Fruit fly (Drosophila melanogaster) whole organism, embryonic: Measurements from ENCODE around the gene Ptp99A.

Experiments
- B-H1 ChIP-seq: fragments of 200-800 bp; sonication (Bioruptor generic); IDR thresholded peaks from 3 replicates; pipeline ENCODE4 v1.3.6; 2022; ENCODE audit warnings: missing biosample characterization, missing genetic modification characterization
- CG10267 ChIP-seq: fragments of 200-800 bp; sonication (Bioruptor generic); optimal IDR thresholded peaks from 2 replicates; lab custom pipeline; 2018; ENCODE audit warnings: missing biosample characterization, mild to moderate bottlenecking, missing genetic modification characterization, moderate library complexity
- CG10274 ChIP-seq: fragments of 200-800 bp; sonication (Bioruptor generic); optimal IDR thresholded peaks from 3 replicates; lab custom pipeline; 2017; ENCODE audit warnings: missing biosample characterization, mild to moderate bottlenecking, missing genetic modification characterization
- CG10654 ChIP-seq: fragments of 200-800 bp; sonication (Bioruptor generic); optimal IDR thresholded peaks from 2 replicates; lab custom pipeline; 2016; ENCODE audit warnings: missing biosample characterization, missing genetic modification characterization
- CG11085 ChIP-seq: fragments of 200-800 bp; sonication (Bioruptor generic); IDR thresholded peaks from 2 replicates; pipeline ENCODE4 v1.3.6; 2022; ENCODE audit warnings: missing biosample characterization, missing genetic modification characterization
- CG14667 ChIP-seq: fragments of 200-800 bp; sonication (Bioruptor generic); IDR thresholded peaks from 2 replicates; pipeline ENCODE4 v1.3.6; 2022; ENCODE audit warnings: missing biosample characterization, missing genetic modification characterization
- CG1603 ChIP-seq: fragments of 200-800 bp; sonication (Bioruptor generic); optimal IDR thresholded peaks from 2 replicates; lab custom pipeline; 2019; ENCODE audit warnings: missing biosample characterization, mild to moderate bottlenecking, missing genetic modification characterization, moderate library complexity
- CG2199 ChIP-seq: fragments of 200-800 bp; sonication (Bioruptor generic); IDR thresholded peaks from 3 replicates; pipeline ENCODE4 v1.3.6; 2022; ENCODE audit warnings: missing biosample characterization, missing genetic modification characterization
- CG2712 ChIP-seq: fragments of 200-800 bp; optimal IDR thresholded peaks from 3 replicates; lab custom pipeline; 2019; ENCODE audit warnings: missing biosample characterization, mild to moderate bottlenecking, missing genetic modification characterization, moderate library complexity
- CG2889 ChIP-seq: fragments of 200-800 bp; sonication (Bioruptor generic); IDR thresholded peaks from 3 replicates; pipeline ENCODE4 v1.3.6; 2022; ENCODE audit warnings: missing biosample characterization, missing genetic modification characterization
- CG30403 ChIP-seq: fragments of 200-800 bp; sonication (Bioruptor generic); optimal IDR thresholded peaks from 3 replicates; lab custom pipeline; 2016; ENCODE audit warnings: missing biosample characterization, missing genetic modification characterization
- CG32532 ChIP-seq: fragments of 200-800 bp; sonication (Bioruptor generic); IDR thresholded peaks from 2 replicates; pipeline ENCODE4 v1.3.6; 2022; ENCODE audit warnings: missing biosample characterization, missing genetic modification characterization
- CG6254 ChIP-seq: fragments of 200-800 bp; sonication (Bioruptor generic); optimal IDR thresholded peaks from 3 replicates; lab custom pipeline; 2017; ENCODE audit warnings: mild to moderate bottlenecking, missing biosample characterization, missing genetic modification reagents, missing genetic modification characterization
- CG7357 ChIP-seq: fragments of 200-800 bp; sonication (Bioruptor generic); IDR thresholded peaks from 3 replicates; pipeline ENCODE4 v1.3.6; 2022; ENCODE audit warnings: missing biosample characterization, missing genetic modification characterization
- CG9876 ChIP-seq: fragments of 200-800 bp; sonication (Bioruptor generic); optimal IDR thresholded peaks from 2 replicates; lab custom pipeline; 2016; ENCODE audit warnings: missing biosample characterization, missing genetic modification characterization
- CHES-1-like ChIP-seq: fragments of 200-800 bp; sonication (Bioruptor generic); optimal IDR thresholded peaks from 2 replicates; lab custom pipeline; 2016; ENCODE audit warnings: missing biosample characterization, missing genetic modification characterization
- CTCF ChIP-seq: fragments of 200-800 bp; sonication (Bioruptor generic); optimal IDR thresholded peaks from 2 replicates; lab custom pipeline; 2017; ENCODE audit warnings: missing biosample characterization, mild to moderate bottlenecking, missing genetic modification characterization, moderate library complexity
- Dll ChIP-seq: fragments of 200-800 bp; sonication (Bioruptor generic); IDR thresholded peaks from 4 replicates; pipeline ENCODE4 v1.3.6; 2022; ENCODE audit warnings: missing biosample characterization, missing genetic modification characterization; ENCODE audit not compliant: partially characterized antibody
- Drgx ChIP-seq: fragments of 200-800 bp; sonication (Bioruptor generic); IDR thresholded peaks from 2 replicates; pipeline ENCODE4 v1.3.6; 2022; ENCODE audit warnings: missing biosample characterization, missing genetic modification characterization
- Ets97D ChIP-seq: fragments of 200-800 bp; sonication (Bioruptor generic); optimal IDR thresholded peaks from 3 replicates; lab custom pipeline; 2016; ENCODE audit warnings: missing biosample characterization, missing genetic modification characterization
- HmgD ChIP-seq: fragments of 200-800 bp; sonication (Bioruptor generic); optimal IDR thresholded peaks from 3 replicates; lab custom pipeline; 2016; ENCODE audit warnings: missing biosample characterization, missing genetic modification characterization
- Mad ChIP-seq: fragments of 200-800 bp; sonication (Bioruptor generic); optimal IDR thresholded peaks from 2 replicates; lab custom pipeline; 2016; ENCODE audit warnings: missing biosample characterization, missing genetic modification characterization
- Med ChIP-seq: fragments of 200-800 bp; sonication (Bioruptor generic); peaks from one replicate; lab custom pipeline; 2016; ENCODE audit warnings: missing biosample characterization, missing genetic modification characterization, mild to moderate bottlenecking, inconsistent platforms, moderate library complexity
- Mes4 ChIP-seq: fragments of 200-800 bp; sonication (Bioruptor generic); optimal IDR thresholded peaks from 2 replicates; lab custom pipeline; 2016; ENCODE audit warnings: missing biosample characterization, missing genetic modification characterization
- Nf-YB ChIP-seq: fragments of 200-800 bp; sonication (Bioruptor generic); optimal IDR thresholded peaks from 3 replicates; lab custom pipeline; 2019; ENCODE audit warnings: missing biosample characterization, mild to moderate bottlenecking, missing genetic modification characterization, moderate library complexity
- Xbp1 ChIP-seq: fragments of 200-800 bp; sonication (Bioruptor generic); optimal IDR thresholded peaks from 3 replicates; lab custom pipeline; 2016; ENCODE audit warnings: missing biosample characterization, mild to moderate bottlenecking, missing genetic modification characterization
- Xrp1 ChIP-seq: fragments of 200-800 bp; sonication (Bioruptor generic); IDR thresholded peaks from 2 replicates; pipeline ENCODE4 v1.3.6; 2022; ENCODE audit warnings: missing biosample characterization, missing genetic modification characterization
- abd-A ChIP-seq: fragments of 200-800 bp; sonication (Bioruptor generic); optimal IDR thresholded peaks from 3 replicates; lab custom pipeline; 2019; ENCODE audit warnings: missing biosample characterization, mild to moderate bottlenecking, missing genetic modification characterization, moderate library complexity
- ap ChIP-seq: fragments of 200-800 bp; sonication (Bioruptor generic); IDR thresholded peaks from 2 replicates; pipeline ENCODE4 v1.3.6; 2022; ENCODE audit warnings: missing biosample characterization, missing genetic modification characterization
- ash1 ChIP-seq: fragments of 200-800 bp; sonication (Bioruptor generic); optimal IDR thresholded peaks from 2 replicates; lab custom pipeline; 2018; ENCODE audit warnings: missing biosample characterization, mild to moderate bottlenecking, missing genetic modification characterization
- dimm ChIP-seq: fragments of 200-800 bp; sonication (Bioruptor generic); IDR thresholded peaks from 2 replicates; pipeline ENCODE4 v1.3.6; 2022; ENCODE audit warnings: missing biosample characterization, missing genetic modification characterization
- dmrt99B ChIP-seq: fragments of 200-800 bp; sonication (Bioruptor generic); optimal IDR thresholded peaks from 2 replicates; lab custom pipeline; 2018; ENCODE audit warnings: missing biosample characterization, mild to moderate bottlenecking, missing genetic modification characterization, moderate library complexity
- dysf ChIP-seq: fragments of 200-800 bp; sonication (Bioruptor generic); IDR thresholded peaks from 3 replicates; pipeline ENCODE4 v1.3.6; 2022; ENCODE audit warnings: missing biosample characterization, missing genetic modification characterization
- ems ChIP-seq: fragments of 200-800 bp; sonication (Bioruptor generic); optimal IDR thresholded peaks from 3 replicates; lab custom pipeline; 2016; ENCODE audit warnings: missing biosample characterization, missing genetic modification characterization
- fru ChIP-seq: fragments of >200 bp; optimal IDR thresholded peaks from 2 replicates; lab custom pipeline; 2017
- gem ChIP-seq: fragments of 200-800 bp; sonication (Bioruptor generic); optimal IDR thresholded peaks from 2 replicates; lab custom pipeline; 2019; ENCODE audit warnings: missing biosample characterization, mild to moderate bottlenecking, missing genetic modification characterization, moderate library complexity
- gro ChIP-seq: fragments of 200-800 bp; sonication (Bioruptor generic); optimal IDR thresholded peaks from 2 replicates; lab custom pipeline; 2016; ENCODE audit warnings: missing biosample characterization, missing genetic modification characterization
- gt ChIP-seq: fragments of 200-800 bp; sonication (Bioruptor generic); IDR thresholded peaks from 2 replicates; pipeline ENCODE4 v1.3.6; 2022; ENCODE audit warnings: missing biosample characterization, missing genetic modification characterization
- lilli ChIP-seq: fragments of 200-800 bp; sonication (Bioruptor generic); optimal IDR thresholded peaks from 3 replicates; lab custom pipeline; 2016; ENCODE audit warnings: missing biosample characterization, missing genetic modification characterization
- nerfin-2 ChIP-seq: fragments of 200-800 bp; sonication (Bioruptor generic); IDR thresholded peaks from 2 replicates; pipeline ENCODE4 v1.3.6; 2022; ENCODE audit warnings: missing biosample characterization, missing genetic modification characterization; ENCODE audit not compliant: partially characterized antibody
- nmo ChIP-seq: fragments of 200-800 bp; sonication (Bioruptor generic); optimal IDR thresholded peaks from 2 replicates; lab custom pipeline; 2018; ENCODE audit warnings: missing biosample characterization, mild to moderate bottlenecking, missing genetic modification characterization, moderate library complexity
- nom ChIP-seq: fragments of 200-800 bp; sonication (Bioruptor generic); optimal IDR thresholded peaks from 2 replicates; lab custom pipeline; 2017; ENCODE audit warnings: missing biosample characterization, missing genetic modification characterization, mild to moderate bottlenecking, moderate library complexity, missing genetic modification reagents
- repo ChIP-seq: fragments of 200-800 bp; sonication (Bioruptor generic); optimal IDR thresholded peaks from 2 replicates; lab custom pipeline; 2016; ENCODE audit warnings: missing biosample characterization, missing genetic modification characterization
- shn ChIP-seq: fragments of 200-800 bp; sonication (Bioruptor generic); optimal IDR thresholded peaks from 3 replicates; lab custom pipeline; 2016; ENCODE audit warnings: missing biosample characterization, missing genetic modification characterization
- stwl ChIP-seq: fragments of 200-800 bp; sonication (Bioruptor generic); optimal IDR thresholded peaks from 3 replicates; lab custom pipeline; 2018; ENCODE audit warnings: missing biosample characterization, mild to moderate bottlenecking, missing genetic modification characterization, moderate library complexity
- tgo ChIP-seq: fragments of 200-800 bp; sonication (Bioruptor generic); IDR thresholded peaks from 3 replicates; pipeline ENCODE4 v1.3.6; 2022; ENCODE audit warnings: missing biosample characterization, missing genetic modification characterization
- twi ChIP-seq: fragments of 200-800 bp; optimal IDR thresholded peaks from 2 replicates; lab custom pipeline; 2019; ENCODE audit warnings: missing biosample characterization, mild to moderate bottlenecking, missing genetic modification characterization, moderate library complexity
- unc-4 ChIP-seq: fragments of 200-800 bp; sonication (Bioruptor generic); IDR thresholded peaks from 2 replicates; pipeline ENCODE4 v1.3.6; 2022; ENCODE audit warnings: missing biosample characterization, missing genetic modification characterization; ENCODE audit not compliant: partially characterized antibody
- unpg ChIP-seq: fragments of 200-800 bp; sonication (Bioruptor generic); optimal IDR thresholded peaks from 3 replicates; lab custom pipeline; 2018; ENCODE audit warnings: missing biosample characterization, mild to moderate bottlenecking, missing genetic modification characterization, moderate library complexity
- vvl ChIP-seq: fragments of 200-800 bp; sonication (Bioruptor generic); IDR thresholded peaks from 2 replicates; pipeline ENCODE4 v1.3.6; 2022; ENCODE audit warnings: missing biosample characterization, missing genetic modification characterization
- zfh1 ChIP-seq: fragments of 200-800 bp; sonication (Bioruptor generic); IDR thresholded peaks from 3 replicates; pipeline ENCODE4 v1.3.6; 2022; ENCODE audit warnings: missing biosample characterization, missing genetic modification characterization

Gene Ptp99A

DNA sequence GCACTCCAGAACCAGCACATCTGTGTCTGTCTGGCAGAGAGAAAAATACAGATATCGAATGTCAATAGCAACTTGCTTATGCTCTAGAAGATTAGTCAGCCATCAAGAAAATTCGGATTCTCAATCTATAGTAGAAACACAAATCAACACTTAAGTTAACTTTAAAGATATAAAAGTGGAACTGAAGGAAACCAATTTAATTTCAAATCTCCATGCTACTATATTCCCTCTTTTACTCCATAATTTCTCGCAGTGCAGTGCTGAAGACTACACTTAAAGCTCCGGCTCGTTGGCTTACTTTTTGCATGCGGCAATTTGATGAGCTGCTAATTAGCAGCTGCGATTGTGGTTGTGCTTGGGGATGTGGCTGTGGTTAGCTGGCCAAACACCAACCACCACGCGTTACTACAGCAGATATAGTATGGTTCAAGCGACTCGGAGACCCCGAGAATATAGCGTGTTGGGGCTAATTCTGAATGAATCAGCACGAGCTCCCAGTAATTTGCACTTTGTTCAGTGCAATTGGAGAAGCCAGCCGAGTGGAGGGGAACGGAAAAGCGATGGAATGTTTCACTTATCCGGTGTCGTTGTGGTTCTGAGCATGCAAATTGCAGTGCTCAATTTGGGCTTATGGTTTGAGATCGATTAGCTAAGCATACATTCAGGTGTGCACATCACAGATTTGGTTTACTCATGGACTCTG lies 82.9 kb downstream of the Ptp99A start (continued):
- no peak for TF ChIP-seq gt (GFP tag; lab: Robert Waterston, UW)
- no peak for TF ChIP-seq CG9876
- TF ChIP-seq gem (tag; lab: Kevin White, UChicago), result peak; percentile 42
- no peak for TF ChIP-seq CG10654
- TF ChIP-seq stwl (tag; lab: Kevin White, UChicago), result no peak
- peak; percentile 22 for TF ChIP-seq unpg (GFP tag; lab: Kevin White, UChicago)
- no peak for TF ChIP-seq CHES-1-like (GFP tag; lab: Kevin White, UChicago)
- no peak for TF ChIP-seq ems (GFP tag; lab: Kevin White, UChicago)
- TF ChIP-seq Dll (GFP tag; lab: Robert Waterston, UW), result no peak
- no peak for TF ChIP-seq CG2889
- TF ChIP-seq Xbp1 (GFP tag; lab: Kevin White, UChicago), result no peak
- 0 out of 3 replicates have a peak, but pooled peaks have one; percentile 28 for TF ChIP-seq dysf (GFP tag; lab: Robert Waterston, UW)
- 0 out of 2 replicates have a peak, but pooled peaks have one; percentile 19 for TF ChIP-seq Drgx (GFP tag; lab: Robert Waterston, UW)
- no peak for TF ChIP-seq lilli (GFP tag; lab: Kevin White, UChicago)
- TF ChIP-seq CG11085, result no peak
- no peak for TF ChIP-seq Mes4 (GFP tag; lab: Kevin White, UChicago)
- no peak for TF ChIP-seq gro (GFP tag; lab: Kevin White, UChicago)
- TF ChIP-seq HmgD, result no peak
- TF ChIP-seq twi (tag; lab: Kevin White, UChicago), result peak; percentile 86
- no peak for TF ChIP-seq abd-A (tag; lab: Kevin White, UChicago)
- TF ChIP-seq shn (GFP tag; lab: Kevin White, UChicago), result no peak
- peak; percentile 25; the same call in 1 of the 2 replicates for TF ChIP-seq Xrp1 (GFP tag; lab: Robert Waterston, UW)
- TF ChIP-seq Mad (GFP tag; lab: Kevin White, UChicago), result no peak
- no peak for TF ChIP-seq unc-4 (GFP tag; lab: Robert Waterston, UW)
- no peak for TF ChIP-seq repo (GFP tag; lab: Kevin White, UChicago)
- TF ChIP-seq CG1603 (tag; lab: Kevin White, UChicago), result peak; percentile 23
- TF ChIP-seq CG14667 (GFP tag; lab: Robert Waterston, UW), result no peak
- no peak for TF ChIP-seq nerfin-2 (GFP tag; lab: Robert Waterston, UW)
- no peak for TF ChIP-seq tgo (GFP tag; lab: Robert Waterston, UW)
- no peak for TF ChIP-seq CG10267 (tag; lab: Kevin White, UChicago)
- TF ChIP-seq B-H1 (GFP tag; lab: Robert Waterston, UW), result no peak
- TF ChIP-seq nom (GFP tag; lab: Kevin White, UChicago), result peak; percentile 60
- TF ChIP-seq CG32532 (GFP tag; lab: Robert Waterston, UW), result no peak
- TF ChIP-seq dimm, result no peak
- TF ChIP-seq dmrt99B (tag; lab: Kevin White, UChicago), result peak; percentile 15
- TF ChIP-seq CTCF (GFP tag; lab: Kevin White, UChicago), result no peak
- TF ChIP-seq zfh1, result peak; percentile 62; the same call in 2 of the 3 replicates
- peak; percentile 4 for TF ChIP-seq CG30403 (GFP tag; lab: Kevin White, UChicago)
- no peak for TF ChIP-seq CG10274 (GFP tag; lab: Kevin White, UChicago)
- TF ChIP-seq ap, result no peak
- no peak for TF ChIP-seq ash1
- no peak for TF ChIP-seq CG6254 (GFP tag; lab: Kevin White, UChicago)
- peak; percentile 30 for TF ChIP-seq nmo (GFP tag; lab: Kevin White, UChicago)
- no peak for TF ChIP-seq Ets97D (GFP tag; lab: Kevin White, UChicago)
- peak; percentile 50 for TF ChIP-seq CG2712 (tag; lab: Kevin White, UChicago)
- peak; percentile 64 for TF ChIP-seq Med
- no peak for TF ChIP-seq fru
- no peak for TF ChIP-seq Nf-YB (GFP tag; lab: Kevin White, UChicago)
- TF ChIP-seq CG2199 (GFP tag; lab: Robert Waterston, UW), result no peak
- TF ChIP-seq vvl (GFP tag; lab: Robert Waterston, UW), result 0 out of 2 replicates have a peak, but pooled peaks have one; percentile 38
- 0 out of 3 replicates have a peak, but pooled peaks have one; percentile 22 for TF ChIP-seq CG7357
